Worm (Caenorhabditis elegans) whole organism, young adult: ENCODE measurements around the gene T04F8.8.

Experiments used
- Y53G8AR.9 ChIP-seq: fragments of 200-800 bp; sonication (Bioruptor generic); conservative IDR thresholded peaks from 2 replicates; pipeline ENCODE4 v1.3.6; 2022; ENCODE audit warnings: missing genetic modification reagents, missing genetic modification characterization, missing compliant biosample characterization
- ama-1 ChIP-seq, 3 experiments: fragments of 150-350 bp in 1 of 3; sonication (generic microtip) in 2 of 3; optimal IDR thresholded peaks; 2 replicates each; lab custom pipeline; 2014 to 2018; ENCODE audit warnings: missing biosample characterization in 2 of 3, missing genetic modification characterization in 2 of 3, missing genetic modification reagents in 2 of 3
- nfya-2 ChIP-seq: fragments of 200-800 bp; sonication (Bioruptor generic); IDR thresholded peaks from 2 replicates; pipeline ENCODE4 v1.3.6; 2022; ENCODE audit warnings: missing genetic modification reagents, missing genetic modification characterization, missing compliant biosample characterization

ce11 chrX:11630499-11630898, 16.8 kb upstream of the T04F8.8 start:
- TF ChIP-seq nfya-2 (GFP tag; lab: Robert Waterston, UW) = no peak
- no peak for TF ChIP-seq Y53G8AR.9 (GFP tag; lab: Robert Waterston, UW)
- no peak for TF ChIP-seq ama-1 (optimal IDR thresholded peaks at IDR 0.05; lab: Kevin White, UChicago)
- TF ChIP-seq ama-1 (GFP tag; optimal IDR thresholded peaks at IDR 0.05; lab: Kevin White, UChicago) = no peak
